Fruit fly (Drosophila melanogaster): ENCODE results near the gene Hrb87F.

The Hrb87F gene

DNA sequence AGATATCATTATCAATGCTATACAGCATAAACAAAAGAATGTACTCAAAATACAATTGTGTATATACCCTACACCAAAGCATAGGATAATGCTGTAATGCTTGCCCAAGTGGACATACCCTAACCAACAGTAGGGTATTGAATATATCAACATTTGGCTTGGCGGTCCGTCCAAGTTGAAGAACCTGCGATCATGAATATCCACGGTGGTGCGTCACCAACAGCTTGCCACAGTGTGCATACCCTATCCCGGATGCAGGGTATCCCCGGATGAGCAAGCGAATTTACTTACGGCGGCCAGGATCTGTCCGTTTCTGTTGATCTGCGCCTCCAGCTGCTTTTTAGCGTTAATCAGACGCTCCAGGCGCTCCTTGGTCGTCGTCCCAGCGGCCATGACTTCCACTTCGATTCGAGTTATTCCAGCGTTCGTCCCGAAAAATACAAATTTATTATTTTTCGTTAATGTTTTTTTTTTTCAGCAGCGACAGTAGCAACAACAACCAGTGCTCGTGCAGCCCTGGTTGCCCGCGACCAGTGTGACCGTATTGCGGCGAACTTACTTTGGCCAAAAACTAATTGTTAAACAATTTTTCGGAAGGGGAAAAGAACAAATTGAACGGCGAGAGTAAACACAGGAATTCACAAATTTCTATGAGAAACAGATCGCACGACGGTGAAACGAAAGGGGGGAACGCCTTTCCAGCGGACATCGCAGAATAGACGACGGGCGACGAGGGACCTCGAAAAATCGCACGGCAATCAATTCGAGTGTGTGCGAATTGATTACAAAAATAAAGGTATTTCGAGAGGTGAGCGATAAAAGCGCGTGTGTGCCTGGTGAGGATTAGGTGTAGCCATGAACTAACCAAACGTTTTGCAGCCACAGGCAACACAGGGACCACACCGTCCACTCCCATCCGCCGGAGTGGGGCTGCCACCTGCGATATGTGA lies 16.1 kb upstream of the Hrb87F start, which contains the start of the genes Lkb1 and CG9588 (continued):
- TF ChIP-seq nerfin-1 (tag; optimal IDR thresholded peaks at IDR 0.05): no peak
- no peak for TF ChIP-seq tna (GFP tag; IDR thresholded peaks at IDR 0.05; ENCODE audit: partially characterized antibody)
- TF ChIP-seq ssp (GFP tag; IDR thresholded peaks at IDR 0.05): peak; percentile 67
- peak; percentile 25 for TF ChIP-seq CG6654 (GFP tag; optimal IDR thresholded peaks at IDR 0.05)
- TF ChIP-seq jigr1 (GFP tag; IDR thresholded peaks at IDR 0.05): peak; percentile 79
- TF ChIP-seq Spps (tag; optimal IDR thresholded peaks at IDR 0.05): no peak
- no peak for TF ChIP-seq Trl (optimal IDR thresholded peaks at IDR 0.05)
- TF ChIP-seq Trl (GFP tag; optimal IDR thresholded peaks at IDR 0.05): peak; percentile 3
- no peak for TF ChIP-seq CG8290 (GFP tag; optimal IDR thresholded peaks at IDR 0.05)
- peak in 1 of 2 experiments; percentile 73 for TF ChIP-seq CG8290 (tag; optimal IDR thresholded peaks at IDR 0.05)
- no peak for TF ChIP-seq D (optimal IDR thresholded peaks at IDR 0.05)
- peak; percentile 54 for TF ChIP-seq D (GFP tag; optimal IDR thresholded peaks at IDR 0.05)
- TF ChIP-seq Dad (GFP tag; optimal IDR thresholded peaks at IDR 0.05): peak; percentile 8
- TF ChIP-seq CG3065 (GFP tag; optimal IDR thresholded peaks at IDR 0.05): no peak
- no peak for TF ChIP-seq CG17568 (GFP tag; optimal IDR thresholded peaks at IDR 0.05)
- TF ChIP-seq CG7963 (GFP tag; IDR thresholded peaks at IDR 0.05; ENCODE audit: partially characterized antibody): no peak
- no peak for TF ChIP-seq Asciz (GFP tag; optimal IDR thresholded peaks at IDR 0.05)
- no peak for TF ChIP-seq pros (GFP tag; optimal IDR thresholded peaks at IDR 0.05)
- peak; percentile 30 for TF ChIP-seq dmrt11E (tag; optimal IDR thresholded peaks at IDR 0.05)
- TF ChIP-seq Blimp-1 (GFP tag; optimal IDR thresholded peaks at IDR 0.05): no peak
- TF ChIP-seq danr (GFP tag; IDR thresholded peaks at IDR 0.05): no peak
- peak; percentile 49 for TF ChIP-seq chn (GFP tag; optimal IDR thresholded peaks at IDR 0.05)
- TF ChIP-seq CG7987 (GFP tag; optimal IDR thresholded peaks at IDR 0.05): no peak
- TF ChIP-seq mld (GFP tag; IDR thresholded peaks at IDR 0.05; ENCODE audit: partially characterized antibody): no peak
- TF ChIP-seq CG6813 (GFP tag; optimal IDR thresholded peaks at IDR 0.05): no peak
- peak; percentile 12 for TF ChIP-seq Camta (GFP tag; optimal IDR thresholded peaks at IDR 0.05)
- peak; percentile 23 for TF ChIP-seq CG12391 (tag; optimal IDR thresholded peaks at IDR 0.05)
- TF ChIP-seq CG6765 (GFP tag; optimal IDR thresholded peaks at IDR 0.05): no peak
- TF ChIP-seq org-1 (GFP tag; optimal IDR thresholded peaks at IDR 0.05): no peak
- no peak for TF ChIP-seq BtbVII (GFP tag; optimal IDR thresholded peaks at IDR 0.05)
- TF ChIP-seq CG6175 (GFP tag; IDR thresholded peaks at IDR 0.05): peak; percentile 57; the same call in 1 of the 3 replicates
- TF ChIP-seq al (GFP tag; IDR thresholded peaks at IDR 0.05): peak; percentile 48; the same call in 1 of the 2 replicates
- no peak for TF ChIP-seq CG4424 (GFP tag; optimal IDR thresholded peaks at IDR 0.05)
- peak; percentile 53 for TF ChIP-seq pho (GFP tag; optimal IDR thresholded peaks at IDR 0.05)
- TF ChIP-seq ttk (GFP tag; IDR thresholded peaks at IDR 0.05): peak; percentile 83
- no peak for TF ChIP-seq Lpt (GFP tag; optimal IDR thresholded peaks at IDR 0.05)
- no peak for TF ChIP-seq psq (GFP tag; optimal IDR thresholded peaks at IDR 0.05)
- TF ChIP-seq stc (GFP tag; IDR thresholded peaks at IDR 0.05): no peak
- TF ChIP-seq Dbx (GFP tag; IDR thresholded peaks at IDR 0.05): peak; percentile 74
- no peak for TF ChIP-seq cad (GFP tag; optimal IDR thresholded peaks at IDR 0.05)
- TF ChIP-seq gt (GFP tag; IDR thresholded peaks at IDR 0.05): no peak; the same call in 1 of the 2 replicates
- no peak for TF ChIP-seq Fer1 (GFP tag; optimal IDR thresholded peaks at IDR 0.05)
- peak; percentile 0 for TF ChIP-seq CG13424 (tag; optimal IDR thresholded peaks at IDR 0.05)
- TF ChIP-seq Hr3 (GFP tag; optimal IDR thresholded peaks at IDR 0.05): no peak
- TF ChIP-seq CG1602 (GFP tag; optimal IDR thresholded peaks at IDR 0.05): peak; percentile 27
- peak; percentile 76 for TF ChIP-seq tgo (GFP tag; IDR thresholded peaks at IDR 0.05)
- no peak for TF ChIP-seq CG17186 (GFP tag; optimal IDR thresholded peaks at IDR 0.05)
- TF ChIP-seq dati (GFP tag; IDR thresholded peaks at IDR 0.05): peak; percentile 20; the same call in 1 of the 2 replicates
- no peak for TF ChIP-seq sens-2 (GFP tag; IDR thresholded peaks at IDR 0.05)
- peak; percentile 18 for TF ChIP-seq BEAF-32 (GFP tag; optimal IDR thresholded peaks at IDR 0.05)
